Worm (Caenorhabditis elegans) whole organism, late embryonic: ENCODE results near the gene nspc-3.

ENCODE experiments used
- Y22D7AL.16 ChIP-seq: sonication (generic microtip); optimal IDR thresholded peaks from 2 replicates; lab custom pipeline; 2016; ENCODE audit warnings: missing genetic modification characterization, missing compliant biosample characterization
- ama-1 ChIP-seq: fragments of 150-350 bp; optimal IDR thresholded peaks from 2 replicates; lab custom pipeline; 2014
- eyg-1 ChIP-seq: sonication (generic microtip); optimal IDR thresholded peaks from 2 replicates; lab custom pipeline; 2016; ENCODE audit warnings: missing genotype, missing genetic modification characterization, missing compliant biosample characterization
- fkh-10 ChIP-seq: fragments of 150-350 bp; optimal IDR thresholded peaks from 2 replicates; lab custom pipeline; 2014; ENCODE audit warnings: missing biosample characterization, missing genetic modification reagents, missing genetic modification characterization
- hlh-13 ChIP-seq: fragments of 200-800 bp; sonication (Bioruptor generic); optimal IDR thresholded peaks from 2 replicates; lab custom pipeline; 2018; ENCODE audit warnings: mild to moderate bottlenecking, missing genetic modification characterization, missing compliant biosample characterization
- hlh-15 ChIP-seq: sonication (generic microtip); optimal IDR thresholded peaks from 2 replicates; lab custom pipeline; 2016; ENCODE audit warnings: missing genetic modification characterization, missing compliant biosample characterization
- hlh-8 ChIP-seq: sonication (generic microtip); optimal IDR thresholded peaks from 2 replicates; lab custom pipeline; 2016; ENCODE audit warnings: missing genotype, missing genetic modification characterization, missing compliant biosample characterization
- pha-4 ChIP-seq: fragments of 150-350 bp; optimal IDR thresholded peaks from 2 replicates; lab custom pipeline; 2018; ENCODE audit warnings: missing biosample characterization, missing genetic modification reagents, missing genetic modification characterization
- sdc-2 ChIP-seq: sonication (generic microtip); optimal IDR thresholded peaks from 2 replicates; lab custom pipeline; 2016; ENCODE audit warnings: missing genotype, missing genetic modification characterization, missing compliant biosample characterization
- syd-9 ChIP-seq: sonication (generic microtip); optimal IDR thresholded peaks from 2 replicates; lab custom pipeline; 2016; ENCODE audit warnings: mild to moderate bottlenecking, missing genetic modification characterization, moderate library complexity, missing compliant biosample characterization

DNA sequence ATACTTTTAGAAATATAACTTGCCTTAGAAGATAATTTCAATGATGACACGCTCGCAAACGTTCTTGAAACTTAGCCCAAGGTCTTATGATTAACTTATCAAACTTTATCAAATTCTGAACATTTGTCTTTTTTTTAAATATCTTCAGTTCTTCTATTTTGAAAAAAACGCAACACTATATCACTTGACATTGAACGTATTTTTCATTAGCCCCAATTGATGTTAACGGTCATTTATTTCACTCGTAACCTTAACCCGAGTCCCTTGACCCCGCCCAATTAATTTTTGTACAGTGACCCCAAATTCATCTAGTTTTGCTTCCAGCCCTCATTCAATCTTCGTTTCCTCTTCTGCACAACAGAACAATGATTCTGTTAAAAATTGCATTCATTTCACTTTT is 48.9 kb downstream of the nspc-3 start, which contains the start of gene F18E9.3:
- TF ChIP-seq hlh-13 (no peak), ama-1 (lab: Kevin White, UChicago) (no peak), hlh-15 (tag; lab: Kevin White, UChicago) (no peak), fkh-10 (GFP tag; lab: Kevin White, UChicago) (no peak), Y22D7AL.16 (tag; lab: Kevin White, UChicago) (no peak), pha-4 (tag; lab: Kevin White, UChicago) (no peak), eyg-1 (tag; lab: Kevin White, UChicago) (no peak), sdc-2 (no peak), hlh-8 (tag; lab: Kevin White, UChicago) (no peak), syd-9 (tag; lab: Kevin White, UChicago) (no peak)
